Fruit fly (Drosophila melanogaster): ENCODE measurements around the gene CG7255.

CG7255 gene

dm6 chr3L:15352483-15352882 lies 48.4 kb downstream of the CG7255 start:
- TF ChIP-seq Sin3A (optimal IDR thresholded peaks at IDR 0.05) (no peak), insv (optimal IDR thresholded peaks at IDR 0.05) (no peak), ttk (optimal IDR thresholded peaks at IDR 0.05) (no peak), Myc (optimal IDR thresholded peaks at IDR 0.05) (no peak), psq (optimal IDR thresholded peaks at IDR 0.05) (no peak), h (optimal IDR thresholded peaks at IDR 0.05) (no peak)

- TF ChIP-seq Sin3A (optimal IDR thresholded peaks at IDR 0.05) = no peak
- TF ChIP-seq psq (optimal IDR thresholded peaks at IDR 0.05) = no peak
- no peak for TF ChIP-seq insv (optimal IDR thresholded peaks at IDR 0.05)
- TF ChIP-seq h (optimal IDR thresholded peaks at IDR 0.05) = no peak
- no peak for TF ChIP-seq ttk (optimal IDR thresholded peaks at IDR 0.05)
- TF ChIP-seq Myc (optimal IDR thresholded peaks at IDR 0.05) = no peak
Observed at dm6 chr3L:15353739-15354138, 49.7 kb downstream of the CG7255 start.

- no peak for TF ChIP-seq ttk (optimal IDR thresholded peaks at IDR 0.05)
- no peak for TF ChIP-seq h (optimal IDR thresholded peaks at IDR 0.05)
- TF ChIP-seq Myc (optimal IDR thresholded peaks at IDR 0.05) = no peak
- TF ChIP-seq insv (optimal IDR thresholded peaks at IDR 0.05) = no peak
- no peak for TF ChIP-seq Sin3A (optimal IDR thresholded peaks at IDR 0.05)
- no peak for TF ChIP-seq psq (optimal IDR thresholded peaks at IDR 0.05)
Observed at dm6 chr3L:15354763-15355162, 50.7 kb downstream of the CG7255 start.

dm6 chr3L:15357471-15357870 lies 53.4 kb downstream of the CG7255 start:
- no peak for TF ChIP-seq psq (optimal IDR thresholded peaks at IDR 0.05)
- no peak for TF ChIP-seq Myc (optimal IDR thresholded peaks at IDR 0.05)
- no peak for TF ChIP-seq insv (optimal IDR thresholded peaks at IDR 0.05)
- TF ChIP-seq h (optimal IDR thresholded peaks at IDR 0.05) = no peak
- no peak for TF ChIP-seq Sin3A (optimal IDR thresholded peaks at IDR 0.05)
- TF ChIP-seq ttk (optimal IDR thresholded peaks at IDR 0.05) = no peak

All from Kc167 (cell line).